Worm (Caenorhabditis elegans): ENCODE measurements around the gene C05C10.5.

DNA sequence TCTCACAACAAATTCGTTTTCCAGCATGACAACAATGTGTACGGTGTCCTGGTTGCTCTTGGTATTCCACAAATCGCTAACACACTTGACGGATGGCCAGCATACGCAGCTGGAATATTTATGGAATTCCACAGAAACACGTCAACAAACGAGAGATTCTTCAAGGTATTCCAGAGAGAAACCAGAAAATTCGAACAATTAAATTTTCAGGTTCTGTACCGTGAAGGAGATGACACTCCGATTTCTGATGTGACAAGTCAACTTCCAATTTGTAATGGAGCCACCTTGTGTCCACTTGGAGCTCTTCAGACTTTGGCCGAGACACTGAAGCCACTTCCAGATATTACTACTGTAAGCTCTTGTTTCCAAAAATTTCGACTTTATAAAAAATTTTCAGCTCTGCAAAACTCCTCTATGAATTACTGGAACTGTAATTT lies 4.9 kb upstream of the C05C10.5 start:
- TF ChIP-seq mes-2 (tag; optimal IDR thresholded peaks at IDR 0.05; ENCODE audit: poor library complexity, severe bottlenecking) (peak; percentile 17), nhr-77 (tag; optimal IDR thresholded peaks at IDR 0.05) (no peak), lsy-2 (tag; optimal IDR thresholded peaks at IDR 0.05) (peak in 1 of 2 experiments; percentile 11), nhr-237 (tag; optimal IDR thresholded peaks at IDR 0.05) (no peak), mdl-1 (tag; optimal IDR thresholded peaks at IDR 0.05) (no peak), daf-19 (GFP tag; conservative IDR thresholded peaks at IDR 0.05) (no peak), egl-27 (tag; optimal IDR thresholded peaks at IDR 0.05) (no peak), mxl-2 (GFP tag; conservative IDR thresholded peaks at IDR 0.05) (no peak), snpc-1.2 (GFP tag; IDR thresholded peaks at IDR 0.05) (no peak), Y105C5A.15 (GFP tag; IDR thresholded peaks at IDR 0.05) (no peak), hif-1 (tag; optimal IDR thresholded peaks at IDR 0.05) (no peak), dve-1 (tag; optimal IDR thresholded peaks at IDR 0.05; ENCODE audit: insufficient read depth) (peak; percentile 28), F26F4.8 (GFP tag; conservative IDR thresholded peaks at IDR 0.05) (no peak)

Measured in whole organism, L4 larva.